Worm (Caenorhabditis elegans): ENCODE measurements around the gene dct-11.

dct-11 gene

DNA sequence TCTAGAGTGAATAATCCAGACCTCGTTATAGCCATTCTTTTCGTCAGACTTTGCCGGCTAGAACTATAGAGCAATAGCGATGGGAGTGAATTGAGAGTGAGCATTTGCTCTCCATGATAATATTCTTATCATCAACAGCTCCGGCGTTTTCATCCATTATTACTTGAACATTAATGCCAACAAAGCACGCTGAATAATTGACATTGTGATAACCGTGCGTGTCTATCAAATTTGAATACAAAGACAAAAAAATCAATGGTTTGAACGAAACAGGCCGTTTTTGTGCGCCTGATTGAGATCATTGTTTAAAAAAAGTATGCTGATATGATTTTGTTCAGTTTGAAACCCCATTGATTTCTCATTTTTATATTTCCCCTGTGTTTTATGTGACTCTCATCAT lies at the start of gene dct-11:
Gene dct-11, minus strand, starts transcription at position 136 of the 400 bp plus-strand sequence.
- TF ChIP-seq pax-3 (tag; optimal IDR thresholded peaks at IDR 0.05) (no peak), lin-35 (GFP tag; optimal IDR thresholded peaks at IDR 0.05) (peak in 1 of 2 experiments; percentile 33), nhr-71 (tag; optimal IDR thresholded peaks at IDR 0.05) (no peak), sox-4 (tag; optimal IDR thresholded peaks at IDR 0.05) (no peak), nhr-76 (tag; optimal IDR thresholded peaks at IDR 0.05) (no peak), elt-2 (tag; optimal IDR thresholded peaks at IDR 0.05) (peak; percentile 63), ama-1 (optimal IDR thresholded peaks at IDR 0.05) (no peak), nhr-47 (tag; optimal IDR thresholded peaks at IDR 0.05) (no peak), unc-30 (tag; optimal IDR thresholded peaks at IDR 0.05) (no peak), tbx-2 (tag; optimal IDR thresholded peaks at IDR 0.05) (no peak), aha-1 (tag; optimal IDR thresholded peaks at IDR 0.05) (no peak), mdl-1 (tag; optimal IDR thresholded peaks at IDR 0.05) (no peak), nhr-237 (tag; optimal IDR thresholded peaks at IDR 0.05) (no peak)

ce11 chrX:5885565-5885964 lies 46.0 kb upstream of the dct-11 start, which contains the start of gene flp-7:
flp-7 (plus strand) TSS chrX:5885865.
- TF ChIP-seq mdl-1 (tag; optimal IDR thresholded peaks at IDR 0.05), result no peak
- TF ChIP-seq sup-37 (GFP tag; optimal IDR thresholded peaks at IDR 0.05), result no peak
- TF ChIP-seq nhr-76 (tag; optimal IDR thresholded peaks at IDR 0.05), result no peak
- no peak for TF ChIP-seq tlp-1 (tag; optimal IDR thresholded peaks at IDR 0.05)
- no peak for TF ChIP-seq nhr-47 (tag; optimal IDR thresholded peaks at IDR 0.05)

ce11 chrX:5877039-5877438 lies 37.5 kb upstream of the dct-11 start:
- TF ChIP-seq hlh-4 (tag; optimal IDR thresholded peaks at IDR 0.05) (no peak), ztf-4 (tag; optimal IDR thresholded peaks at IDR 0.05) (no peak), tbx-2 (tag; optimal IDR thresholded peaks at IDR 0.05) (no peak), tlp-1 (tag; optimal IDR thresholded peaks at IDR 0.05) (no peak), fkh-10 (GFP tag; optimal IDR thresholded peaks at IDR 0.05) (peak; percentile 28), nhr-76 (tag; optimal IDR thresholded peaks at IDR 0.05) (no peak), elt-2 (tag; optimal IDR thresholded peaks at IDR 0.05) (no peak), efl-1 (optimal IDR thresholded peaks at IDR 0.05) (no peak), efl-1 (GFP tag; optimal IDR thresholded peaks at IDR 0.05 in 1 of 2) (no peak), pqm-1 (tag; optimal IDR thresholded peaks at IDR 0.05) (no peak), fkh-8 (tag; optimal IDR thresholded peaks at IDR 0.05) (no peak), ceh-90 (tag; optimal IDR thresholded peaks at IDR 0.05) (no peak), lin-14 (GFP tag; optimal IDR thresholded peaks at IDR 0.05) (peak; percentile 20)

DNA sequence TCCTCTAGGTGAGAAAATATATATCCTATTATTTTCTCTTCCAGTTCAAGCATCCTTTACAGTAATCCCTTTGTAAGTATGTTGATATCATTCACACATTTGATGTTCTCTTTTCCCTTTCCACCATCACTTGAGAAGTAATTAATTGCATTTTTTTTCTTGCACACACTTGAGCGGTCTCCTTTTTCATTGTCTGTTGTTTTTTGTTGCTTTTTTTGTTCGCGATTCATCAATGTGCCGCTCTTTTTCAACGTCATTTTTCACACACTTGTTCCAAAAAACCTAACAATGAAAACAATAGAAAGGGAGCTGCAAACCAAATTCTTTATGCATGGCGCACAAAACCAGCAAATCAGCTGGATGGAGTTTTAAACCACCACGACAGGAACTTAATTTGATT lies 36.0 kb upstream of the dct-11 start, which contains the start of gene F49E10.4:
Gene F49E10.4, plus strand, starts transcription at position 301 of the 400 bp plus-strand sequence.
- no peak for TF ChIP-seq lir-3 (tag; optimal IDR thresholded peaks at IDR 0.05; ENCODE audit: poor library complexity)
- TF ChIP-seq nhr-19 (GFP tag; conservative IDR thresholded peaks at IDR 0.05), result no peak
- TF ChIP-seq fkh-10 (GFP tag; optimal IDR thresholded peaks at IDR 0.05), result no peak
- no peak for TF ChIP-seq pqm-1 (tag; optimal IDR thresholded peaks at IDR 0.05)
- no peak for TF ChIP-seq nhr-237 (tag; optimal IDR thresholded peaks at IDR 0.05)
- no peak for TF ChIP-seq ceh-8 (GFP tag; optimal IDR thresholded peaks at IDR 0.05)
- TF ChIP-seq nhr-47 (tag; optimal IDR thresholded peaks at IDR 0.05), result no peak
- no peak for TF ChIP-seq nhr-76 (tag; optimal IDR thresholded peaks at IDR 0.05)
- TF ChIP-seq nhr-12 (tag; optimal IDR thresholded peaks at IDR 0.05), result no peak
- no peak for TF ChIP-seq elt-3 (tag; optimal IDR thresholded peaks at IDR 0.05)
- no peak for TF ChIP-seq lin-15B (tag; optimal IDR thresholded peaks at IDR 0.05)
- TF ChIP-seq C04F5.9 (tag; optimal IDR thresholded peaks at IDR 0.05), result no peak
- no peak for TF ChIP-seq vab-15 (tag; optimal IDR thresholded peaks at IDR 0.05)
- TF ChIP-seq mef-2 (tag; optimal IDR thresholded peaks at IDR 0.05), result no peak
- TF ChIP-seq nhr-84 (tag; optimal IDR thresholded peaks at IDR 0.05), result no peak
- no peak for TF ChIP-seq efl-3 (GFP tag; optimal IDR thresholded peaks at IDR 0.05)
- no peak for TF ChIP-seq dsc-1 (tag; optimal IDR thresholded peaks at IDR 0.05)
- TF ChIP-seq elt-2 (tag; optimal IDR thresholded peaks at IDR 0.05), result no peak

Data from whole organism, L1 larva.